Fruit fly (Drosophila melanogaster): ENCODE measurements around the gene GlcAT-S.

DNA sequence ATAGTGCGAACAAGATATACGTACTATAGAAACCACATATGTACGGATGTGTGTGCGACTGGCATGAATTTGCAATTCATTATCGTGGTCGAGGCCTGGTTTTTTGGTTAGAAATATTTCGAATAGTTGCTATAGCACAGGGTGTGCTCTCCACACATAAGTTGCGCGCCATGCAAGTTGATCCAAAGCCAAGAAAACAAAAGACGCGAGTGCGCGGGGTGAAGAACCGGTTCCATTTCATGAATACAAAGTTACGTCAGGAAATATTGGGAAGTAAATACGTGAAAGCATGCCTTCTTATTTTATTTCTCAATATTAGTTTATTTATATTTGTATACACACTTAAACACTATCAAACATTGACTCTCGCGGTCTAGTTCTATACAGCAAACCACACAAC is 2.3 kb upstream of the GlcAT-S start:
- TF ChIP-seq jim (GFP tag; optimal IDR thresholded peaks at IDR 0.05), result no peak
- TF ChIP-seq dl (GFP tag; optimal IDR thresholded peaks at IDR 0.05; ENCODE audit: insufficient read depth in 1 of 2, partially characterized antibody in 2 of 2), result no peak
- TF ChIP-seq usp (GFP tag; optimal IDR thresholded peaks at IDR 0.05), result no peak
- no peak for TF ChIP-seq foxo (GFP tag; optimal IDR thresholded peaks at IDR 0.05)
- TF ChIP-seq h (GFP tag; optimal IDR thresholded peaks at IDR 0.05), result no peak
- TF ChIP-seq Jra (GFP tag; optimal IDR thresholded peaks at IDR 0.05), result no peak
- TF ChIP-seq Dif (GFP tag; optimal IDR thresholded peaks at IDR 0.05; ENCODE audit: partially characterized antibody), result no peak
- no peak for TF ChIP-seq pan (optimal IDR thresholded peaks at IDR 0.05)
- no peak for TF ChIP-seq br (GFP tag; optimal IDR thresholded peaks at IDR 0.05)
- TF ChIP-seq lola (GFP tag; optimal IDR thresholded peaks at IDR 0.05), result no peak
- no peak for TF ChIP-seq psq (GFP tag; optimal IDR thresholded peaks at IDR 0.05)
- no peak for TF ChIP-seq Hr78 (GFP tag; optimal IDR thresholded peaks at IDR 0.05)
- no peak for TF ChIP-seq woc (GFP tag; optimal IDR thresholded peaks at IDR 0.05)
- no peak for TF ChIP-seq OdsH (GFP tag; optimal IDR thresholded peaks at IDR 0.05)
